In genomic region chr3R:15836864-15837824, dm6 we compare ENCODE assay signal across 5 fruit fly cellular contexts.
TF ChIP-seq lines count a peak whose summit lies in the region.

Gene ND-23 (minus strand): TSS chr3R:15837117.
Gene spn-E (plus strand): TSS chr3R:15837419.

- no peak for TF ChIP-seq CTCF in whole organism, embryonic (GFP tag; optimal IDR thresholded peaks at IDR 0.05; lab: Kevin White, UChicago)

TF ChIP-seq in whole organism, adult, 20 proteins besides CTCF, POLR2A, EP300 and RAD21:
- TF ChIP-seq toe (GFP tag; optimal IDR thresholded peaks at IDR 0.05; lab: Kevin White, UChicago) (peak; percentile 55), CG11617 (GFP tag; optimal IDR thresholded peaks at IDR 0.05; lab: Kevin White, UChicago) (peak; percentile 62), Clk (GFP tag; optimal IDR thresholded peaks at IDR 0.05; lab: Kevin White, UChicago) (no peak), bab1 (GFP tag; optimal IDR thresholded peaks at IDR 0.05; lab: Kevin White, UChicago) (peak; percentile 48), cic (GFP tag; optimal IDR thresholded peaks at IDR 0.05; lab: Kevin White, UChicago) (no peak), CG5204 (GFP tag; optimal IDR thresholded peaks at IDR 0.05; lab: Kevin White, UChicago) (no peak), ovo (GFP tag; optimal IDR thresholded peaks at IDR 0.05; lab: Kevin White, UChicago) (peak; percentile 76), tj (GFP tag; optimal IDR thresholded peaks at IDR 0.05; lab: Kevin White, UChicago) (peak; percentile 85), cnc (optimal IDR thresholded peaks at IDR 0.05; lab: Kevin White, UChicago) (no peak), kay (GFP tag; lab: Kevin White, UChicago; ENCODE audit: borderline replicate concordance) (no peak), CG14711 (tag; optimal IDR thresholded peaks at IDR 0.05; lab: Kevin White, UChicago) (peak; percentile 78), pad (GFP tag; optimal IDR thresholded peaks at IDR 0.05; lab: Kevin White, UChicago) (peak; percentile 49), CG7101 (tag; optimal IDR thresholded peaks at IDR 0.05; lab: Kevin White, UChicago) (peak; percentile 80), CG33017 (tag; optimal IDR thresholded peaks at IDR 0.05; lab: Kevin White, UChicago) (peak; percentile 63), CG7045 (GFP tag; optimal IDR thresholded peaks at IDR 0.05; lab: Kevin White, UChicago) (peak; percentile 42), Mnt (GFP tag; optimal IDR thresholded peaks at IDR 0.05; lab: Kevin White, UChicago) (no peak), CG1620 (GFP tag; optimal IDR thresholded peaks at IDR 0.05; lab: Kevin White, UChicago) (no peak), Crg-1 (GFP tag; optimal IDR thresholded peaks at IDR 0.05; lab: Kevin White, UChicago) (peak; percentile 60)

TF ChIP-seq in whole organism, embryonic, 481 proteins besides CTCF, POLR2A, EP300 and RAD21 (continues in another document):
- TF ChIP-seq Ravus (GFP tag; IDR thresholded peaks at IDR 0.05; lab: Robert Waterston, UW) (no peak), CG1529 (GFP tag; optimal IDR thresholded peaks at IDR 0.05; lab: Kevin White, UChicago) (no peak), CG18599 (GFP tag; optimal IDR thresholded peaks at IDR 0.05; lab: Kevin White, UChicago) (peak; percentile 48), oc (tag; optimal IDR thresholded peaks at IDR 0.05; lab: Kevin White, UChicago) (no peak), CG9817 (tag; optimal IDR thresholded peaks at IDR 0.05; lab: Kevin White, UChicago) (peak; percentile 49), bbx (GFP tag; IDR thresholded peaks at IDR 0.05; lab: Robert Waterston, UW; ENCODE audit: partially characterized antibody) (peak; percentile 64), ato (GFP tag; IDR thresholded peaks at IDR 0.05; lab: Robert Waterston, UW; ENCODE audit: partially characterized antibody) (no peak), bab2 (GFP tag; optimal IDR thresholded peaks at IDR 0.05; lab: Kevin White, UChicago) (no peak), trem (tag; optimal IDR thresholded peaks at IDR 0.05; lab: Kevin White, UChicago) (peak; percentile 49), Ets97D (GFP tag; optimal IDR thresholded peaks at IDR 0.05; lab: Kevin White, UChicago) (no peak), CG3847 (GFP tag; IDR thresholded peaks at IDR 0.05; lab: Robert Waterston, UW) (peak; percentile 63), croc (GFP tag; conservative IDR thresholded peaks at IDR 0.05; lab: Robert Waterston, UW) (no peak; the same call in 2 of the 3 replicates), Drgx (GFP tag; IDR thresholded peaks at IDR 0.05; lab: Robert Waterston, UW) (0 out of 2 replicates have a peak, but pooled peaks have one; percentile 23), CG9797 (GFP tag; optimal IDR thresholded peaks at IDR 0.05; lab: Kevin White, UChicago) (no peak), run (tag; optimal IDR thresholded peaks at IDR 0.05; lab: Kevin White, UChicago) (no peak), Usf (GFP tag; optimal IDR thresholded peaks at IDR 0.05; lab: Kevin White, UChicago) (no peak), CG11093 (GFP tag; IDR thresholded peaks at IDR 0.05; lab: Robert Waterston, UW) (no peak), gro (GFP tag; optimal IDR thresholded peaks at IDR 0.05; lab: Kevin White, UChicago) (no peak), seq (GFP tag; IDR thresholded peaks at IDR 0.05; lab: Robert Waterston, UW) (no peak)

TF ChIP-seq in whole organism, prepupa, 60 proteins besides CTCF, POLR2A, EP300 and RAD21 (continues in another document):
- TF ChIP-seq dsx (GFP tag; optimal IDR thresholded peaks at IDR 0.05; lab: Kevin White, UChicago; ENCODE audit: poor library complexity, severe bottlenecking) (no peak), OdsH (GFP tag; optimal IDR thresholded peaks at IDR 0.05; lab: Kevin White, UChicago) (peak; percentile 29), esn (GFP tag; optimal IDR thresholded peaks at IDR 0.05; lab: Kevin White, UChicago) (peak; percentile 25), CG6792 (GFP tag; optimal IDR thresholded peaks at IDR 0.05; lab: Kevin White, UChicago) (peak; percentile 22), CG11902 (GFP tag; optimal IDR thresholded peaks at IDR 0.05; lab: Kevin White, UChicago) (peak; percentile 5), CG9139 (GFP tag; optimal IDR thresholded peaks at IDR 0.05; lab: Kevin White, UChicago) (no peak), eg (GFP tag; IDR thresholded peaks at IDR 0.05; lab: Robert Waterston, UW) (0 out of 3 replicates have a peak, but pooled peaks have one; percentile 29), CG6163 (GFP tag; IDR thresholded peaks at IDR 0.05; lab: Robert Waterston, UW) (0 out of 3 replicates have a peak, but pooled peaks have one; percentile 37), Gug (GFP tag; IDR thresholded peaks at IDR 0.05; lab: Robert Waterston, UW) (0 out of 2 replicates have a peak, but pooled peaks have one; percentile 16), cyc (GFP tag; optimal IDR thresholded peaks at IDR 0.05; lab: Kevin White, UChicago) (no peak), CG15336 (GFP tag; IDR thresholded peaks at IDR 0.05; lab: Robert Waterston, UW) (no peak), CG34406 (GFP tag; optimal IDR thresholded peaks at IDR 0.05; lab: Kevin White, UChicago) (peak; percentile 19), lz (GFP tag; optimal IDR thresholded peaks at IDR 0.05; lab: Kevin White, UChicago) (peak; percentile 6), vri (GFP tag; optimal IDR thresholded peaks at IDR 0.05; lab: Kevin White, UChicago) (peak; percentile 66), CG10631 (GFP tag; optimal IDR thresholded peaks at IDR 0.05; lab: Kevin White, UChicago) (peak; percentile 66), CG3032 (tag; optimal IDR thresholded peaks at IDR 0.05; lab: Kevin White, UChicago) (peak; percentile 69), salr (GFP tag; optimal IDR thresholded peaks at IDR 0.05; lab: Kevin White, UChicago) (peak in 1 of 2 experiments; percentile 24), acj6 (GFP tag; optimal IDR thresholded peaks at IDR 0.05; lab: Kevin White, UChicago) (peak; percentile 35)

TF ChIP-seq in whole organism, pupa, 21 proteins besides CTCF, POLR2A, EP300 and RAD21:
- peak; percentile 14 for TF ChIP-seq CG17806 (tag; optimal IDR thresholded peaks at IDR 0.05; lab: Kevin White, UChicago)
- TF ChIP-seq CG4496 (GFP tag; IDR thresholded peaks at IDR 0.05; lab: Robert Waterston, UW), result 0 out of 3 replicates have a peak, but pooled peaks have one; percentile 7
- TF ChIP-seq CG15710 (tag; optimal IDR thresholded peaks at IDR 0.05; lab: Kevin White, UChicago), result peak; percentile 39
- TF ChIP-seq Pif1B (GFP tag; optimal IDR thresholded peaks at IDR 0.05; lab: Kevin White, UChicago), result no peak
- TF ChIP-seq CG8301 (tag; optimal IDR thresholded peaks at IDR 0.05; lab: Kevin White, UChicago), result no peak

TF ChIP-seq in whole organism, wandering third instar larva, 38 proteins besides CTCF, POLR2A, EP300 and RAD21:
- TF ChIP-seq foxo (GFP tag; optimal IDR thresholded peaks at IDR 0.05; lab: Kevin White, UChicago), result peak in 1 of 2 experiments; percentile 61
- peak; percentile 18 for TF ChIP-seq sv (GFP tag; optimal IDR thresholded peaks at IDR 0.05; lab: Kevin White, UChicago)
- peak; percentile 30 for TF ChIP-seq rgr (GFP tag; optimal IDR thresholded peaks at IDR 0.05; lab: Kevin White, UChicago)
- TF ChIP-seq dmrt93B (GFP tag; optimal IDR thresholded peaks at IDR 0.05; lab: Kevin White, UChicago), result peak; percentile 7
- peak; percentile 40 for TF ChIP-seq psq (GFP tag; optimal IDR thresholded peaks at IDR 0.05; lab: Kevin White, UChicago)
- TF ChIP-seq ey (GFP tag; optimal IDR thresholded peaks at IDR 0.05; lab: Kevin White, UChicago), result no peak
- TF ChIP-seq lola (GFP tag; optimal IDR thresholded peaks at IDR 0.05; lab: Kevin White, UChicago), result no peak
- no peak for TF ChIP-seq Rel (GFP tag; optimal IDR thresholded peaks at IDR 0.05; lab: Kevin White, UChicago)
- TF ChIP-seq Rel (tag; optimal IDR thresholded peaks at IDR 0.05; lab: Kevin White, UChicago), result peak; percentile 97
- TF ChIP-seq OdsH (GFP tag; optimal IDR thresholded peaks at IDR 0.05; lab: Kevin White, UChicago), result peak; percentile 54
- peak; percentile 72 for TF ChIP-seq HLH106 (tag; optimal IDR thresholded peaks at IDR 0.05; lab: Kevin White, UChicago)
